Fruit fly (Drosophila melanogaster) whole organism, embryonic: Measurements from ENCODE around the gene cindr.
A peak's percentile ranks its signal among the peaks of the same experiment; 100 is the strongest.

ENCODE experiments used
- CG10267 ChIP-seq: fragments of 200-800 bp; sonication (Bioruptor generic); optimal IDR thresholded peaks from 2 replicates; lab custom pipeline; 2018; ENCODE audit warnings: missing biosample characterization, mild to moderate bottlenecking, missing genetic modification characterization, moderate library complexity
- CG11456 ChIP-seq: fragments of 200-800 bp; sonication (Bioruptor generic); IDR thresholded peaks from 3 replicates; pipeline ENCODE4 v1.3.6; 2022; ENCODE audit warnings: missing biosample characterization, missing genetic modification characterization
- CG11504 ChIP-seq: fragments of 200-800 bp; sonication (Bioruptor generic); optimal IDR thresholded peaks from 3 replicates; lab custom pipeline; 2019; ENCODE audit warnings: missing biosample characterization, mild to moderate bottlenecking, missing genetic modification characterization, moderate library complexity
- CG12071 ChIP-seq: fragments of 200-800 bp; sonication (Bioruptor generic); optimal IDR thresholded peaks from 3 replicates; lab custom pipeline; 2018; ENCODE audit warnings: missing biosample characterization, mild to moderate bottlenecking, missing genetic modification characterization
- CG13775 ChIP-seq: fragments of 200-800 bp; sonication (Bioruptor generic); optimal IDR thresholded peaks from 3 replicates; lab custom pipeline; 2017; ENCODE audit warnings: missing biosample characterization, mild to moderate bottlenecking, missing genetic modification characterization
- CG17361 ChIP-seq: fragments of 200-800 bp; sonication (Bioruptor generic); IDR thresholded peaks from 3 replicates; pipeline ENCODE4 v1.3.6; 2022; ENCODE audit warnings: missing biosample characterization, missing genetic modification characterization
- CG17912 ChIP-seq: fragments of 200-800 bp; sonication (Bioruptor generic); optimal IDR thresholded peaks from 2 replicates; lab custom pipeline; 2018; ENCODE audit warnings: missing biosample characterization, mild to moderate bottlenecking, missing genetic modification characterization
- CG2116 ChIP-seq: fragments of 200-800 bp; sonication (Bioruptor generic); optimal IDR thresholded peaks from 3 replicates; lab custom pipeline; 2018; ENCODE audit warnings: missing biosample characterization, mild to moderate bottlenecking, missing genetic modification characterization
- CG2712 ChIP-seq: fragments of 200-800 bp; optimal IDR thresholded peaks from 3 replicates; lab custom pipeline; 2019; ENCODE audit warnings: missing biosample characterization, mild to moderate bottlenecking, missing genetic modification characterization, moderate library complexity
- CG30403 ChIP-seq: fragments of 200-800 bp; sonication (Bioruptor generic); optimal IDR thresholded peaks from 3 replicates; lab custom pipeline; 2016; ENCODE audit warnings: missing biosample characterization, missing genetic modification characterization
- CG34376 ChIP-seq: fragments of 200-800 bp; sonication (Bioruptor generic); optimal IDR thresholded peaks from 2 replicates; lab custom pipeline; 2018; ENCODE audit warnings: missing biosample characterization, mild to moderate bottlenecking, missing genetic modification characterization
- CG4424 ChIP-seq: fragments of 200-800 bp; sonication (Bioruptor generic); optimal IDR thresholded peaks from 3 replicates; lab custom pipeline; 2016; ENCODE audit warnings: missing biosample characterization, missing genetic modification characterization
- CG5953 ChIP-seq: fragments of 200-800 bp; sonication (Bioruptor generic); IDR thresholded peaks from 2 replicates; pipeline ENCODE4 v1.3.6; 2022; ENCODE audit warnings: missing biosample characterization, missing genetic modification characterization
- CG6272 ChIP-seq: fragments of 200-800 bp; sonication (Bioruptor generic); IDR thresholded peaks from 2 replicates; pipeline ENCODE4 v1.3.6; 2022; ENCODE audit warnings: missing biosample characterization, missing genetic modification characterization
- CG8281 ChIP-seq: fragments of 200-800 bp; sonication (Bioruptor generic); optimal IDR thresholded peaks from 2 replicates; lab custom pipeline; 2018; ENCODE audit warnings: missing biosample characterization, mild to moderate bottlenecking, missing genetic modification characterization, moderate library complexity
- CG8290 ChIP-seq, 3 experiments: fragments of 200-800 bp; sonication (Bioruptor generic); optimal IDR thresholded peaks; 2 replicates each; lab custom pipeline; 2016 to 2019; ENCODE audit warnings: missing biosample characterization in 3 of 3, missing genetic modification characterization in 3 of 3, mild to moderate bottlenecking in 2 of 3, moderate library complexity in 1 of 3
- CHES-1-like ChIP-seq: fragments of 200-800 bp; sonication (Bioruptor generic); optimal IDR thresholded peaks from 2 replicates; lab custom pipeline; 2016; ENCODE audit warnings: missing biosample characterization, missing genetic modification characterization
- CTCF ChIP-seq: fragments of 200-800 bp; sonication (Bioruptor generic); optimal IDR thresholded peaks from 2 replicates; lab custom pipeline; 2017; ENCODE audit warnings: missing biosample characterization, mild to moderate bottlenecking, missing genetic modification characterization, moderate library complexity
- D ChIP-seq, 2 experiments: fragments of 200-800 bp in 1 of 2; fragments of >200 bp in 1 of 2; sonication (Bioruptor generic) in 1 of 2; optimal IDR thresholded peaks; 2 replicates in 1 of 2; 3 replicates in 1 of 2; lab custom pipeline; 2017; ENCODE audit warnings: mild to moderate bottlenecking in 1 of 2, missing biosample characterization in 1 of 2, missing genetic modification characterization in 1 of 2, missing genetic modification reagents in 1 of 2
- Hmr ChIP-seq: fragments of 200-800 bp; sonication (Bioruptor generic); optimal IDR thresholded peaks from 3 replicates; lab custom pipeline; 2017; ENCODE audit warnings: mild to moderate bottlenecking, missing biosample characterization, missing genetic modification reagents, missing genetic modification characterization
- Lpt ChIP-seq: fragments of >200 bp; optimal IDR thresholded peaks from 2 replicates; lab custom pipeline; 2018; ENCODE audit warnings: missing biosample characterization, missing genetic modification characterization
- MTF-1 ChIP-seq: fragments of 200-800 bp; sonication (Bioruptor generic); optimal IDR thresholded peaks from 2 replicates; lab custom pipeline; 2018; ENCODE audit warnings: missing biosample characterization, mild to moderate bottlenecking, missing genetic modification characterization, borderline replicate concordance
- Mrtf ChIP-seq: fragments of 200-800 bp; sonication (Bioruptor generic); IDR thresholded peaks from 3 replicates; pipeline ENCODE4 v1.3.6; 2022; ENCODE audit warnings: missing biosample characterization, missing genetic modification characterization
- NC2β ChIP-seq: fragments of 200-800 bp; sonication (Bioruptor generic); optimal IDR thresholded peaks from 2 replicates; lab custom pipeline; 2016; ENCODE audit warnings: missing biosample characterization, missing genetic modification characterization
- Optix ChIP-seq: fragments of 200-800 bp; sonication (Bioruptor generic); IDR thresholded peaks from 3 replicates; pipeline ENCODE4 v1.3.6; 2022; ENCODE audit warnings: missing biosample characterization, missing genetic modification characterization
- Poxn ChIP-seq: fragments of 200-800 bp; sonication (Bioruptor generic); IDR thresholded peaks from 2 replicates; pipeline ENCODE4 v1.3.6; 2022; ENCODE audit warnings: missing biosample characterization, missing genetic modification characterization
- Scr ChIP-seq: fragments of 200-800 bp; sonication (Bioruptor generic); IDR thresholded peaks from 2 replicates; pipeline ENCODE4 v1.3.6; 2022; ENCODE audit warnings: missing biosample characterization, missing genetic modification characterization; ENCODE audit not compliant: partially characterized antibody
- Stat92E ChIP-seq, 3 experiments: fragments of >200 bp in 2 of 3; fragments of 200-800 bp in 1 of 3; sonication (Bioruptor generic) in 1 of 3; optimal IDR thresholded peaks; 2 replicates each; lab custom pipeline; 2017 to 2019; ENCODE audit warnings: missing biosample characterization in 3 of 3, missing genetic modification characterization in 3 of 3, mild to moderate bottlenecking in 1 of 3, moderate library complexity in 1 of 3
- Tbp ChIP-seq: fragments of >200 bp; optimal IDR thresholded peaks from 2 replicates; lab custom pipeline; 2018; ENCODE audit warnings: missing biosample characterization, missing genetic modification characterization
- Vsx1 ChIP-seq: fragments of 200-800 bp; sonication (Bioruptor generic); optimal IDR thresholded peaks from 2 replicates; lab custom pipeline; 2017; ENCODE audit warnings: missing biosample characterization, mild to moderate bottlenecking, missing genetic modification characterization, missing genetic modification reagents
- amos ChIP-seq: fragments of 200-800 bp; sonication (Bioruptor generic); IDR thresholded peaks from 2 replicates; pipeline ENCODE4 v1.3.6; 2022; ENCODE audit warnings: missing biosample characterization, missing genetic modification characterization; ENCODE audit not compliant: partially characterized antibody
- ap ChIP-seq: fragments of 200-800 bp; sonication (Bioruptor generic); IDR thresholded peaks from 2 replicates; pipeline ENCODE4 v1.3.6; 2022; ENCODE audit warnings: missing biosample characterization, missing genetic modification characterization
- bbx ChIP-seq: fragments of 200-800 bp; sonication (Bioruptor generic); IDR thresholded peaks from 2 replicates; pipeline ENCODE4 v1.3.6; 2022; ENCODE audit warnings: missing biosample characterization, missing genetic modification characterization; ENCODE audit not compliant: partially characterized antibody
- cas ChIP-seq: fragments of 200-800 bp; sonication (Bioruptor generic); IDR thresholded peaks from 2 replicates; pipeline ENCODE4 v1.3.6; 2022; ENCODE audit warnings: missing biosample characterization, missing genetic modification characterization
- caup ChIP-seq: fragments of 200-800 bp; sonication (Bioruptor generic); optimal IDR thresholded peaks from 3 replicates; lab custom pipeline; 2017; ENCODE audit warnings: missing biosample characterization, mild to moderate bottlenecking, missing genetic modification characterization, moderate library complexity; ENCODE audit not compliant: severe bottlenecking
- crc ChIP-seq: fragments of 200-800 bp; sonication (Bioruptor generic); optimal IDR thresholded peaks from 2 replicates; lab custom pipeline; 2016; ENCODE audit warnings: missing biosample characterization, missing genetic modification characterization
- dan ChIP-seq: fragments of 200-800 bp; sonication (Bioruptor generic); IDR thresholded peaks from 2 replicates; pipeline ENCODE4 v1.3.6; 2022; ENCODE audit warnings: missing biosample characterization, missing genetic modification characterization
- dimm ChIP-seq: fragments of 200-800 bp; sonication (Bioruptor generic); IDR thresholded peaks from 2 replicates; pipeline ENCODE4 v1.3.6; 2022; ENCODE audit warnings: missing biosample characterization, missing genetic modification characterization
- fd102C ChIP-seq: fragments of 200-800 bp; sonication (Bioruptor generic); optimal IDR thresholded peaks from 2 replicates; lab custom pipeline; 2018; ENCODE audit warnings: missing biosample characterization, mild to moderate bottlenecking, missing genetic modification characterization, moderate library complexity
- jigr1 ChIP-seq: fragments of 200-800 bp; sonication (Bioruptor generic); IDR thresholded peaks from 3 replicates; pipeline ENCODE4 v1.3.6; 2022; ENCODE audit warnings: missing biosample characterization, missing genetic modification characterization
- klu ChIP-seq: fragments of 200-800 bp; sonication (Bioruptor generic); IDR thresholded peaks from 2 replicates; pipeline ENCODE4 v1.3.6; 2022; ENCODE audit warnings: missing biosample characterization, missing genetic modification characterization
- lola ChIP-seq, 3 experiments: fragments of >200 bp in 2 of 3; fragments of 200-800 bp in 1 of 3; sonication (Bioruptor generic) in 1 of 3; optimal IDR thresholded peaks; 2 replicates each; lab custom pipeline; 2017 to 2019; ENCODE audit warnings: missing biosample characterization in 3 of 3, missing genetic modification characterization in 3 of 3, mild to moderate bottlenecking in 1 of 3, moderate library complexity in 1 of 3
- mirr ChIP-seq: fragments of 200-800 bp; sonication (Bioruptor generic); optimal IDR thresholded peaks from 3 replicates; lab custom pipeline; 2018; ENCODE audit warnings: missing biosample characterization, mild to moderate bottlenecking, missing genetic modification characterization
- pb ChIP-seq: fragments of 200-800 bp; sonication (Bioruptor generic); optimal IDR thresholded peaks from 3 replicates; lab custom pipeline; 2016; ENCODE audit warnings: missing biosample characterization, missing genetic modification characterization
- pfk ChIP-seq: fragments of 200-800 bp; sonication (Bioruptor generic); optimal IDR thresholded peaks from 2 replicates; lab custom pipeline; 2018; ENCODE audit warnings: missing biosample characterization, mild to moderate bottlenecking, missing genetic modification characterization, moderate library complexity
- psq ChIP-seq: fragments of 200-800 bp; sonication (Bioruptor generic); optimal IDR thresholded peaks from 2 replicates; lab custom pipeline; 2017; ENCODE audit warnings: missing biosample characterization, missing genetic modification characterization
- salm ChIP-seq: fragments of 200-800 bp; sonication (Bioruptor generic); optimal IDR thresholded peaks from 2 replicates; lab custom pipeline; 2018; ENCODE audit warnings: missing biosample characterization, mild to moderate bottlenecking, missing genetic modification characterization
- slbo ChIP-seq: fragments of 200-800 bp; sonication (Bioruptor generic); IDR thresholded peaks from 2 replicates; pipeline ENCODE4 v1.3.6; 2022; ENCODE audit warnings: missing biosample characterization, missing genetic modification characterization
- sr ChIP-seq: fragments of 200-800 bp; sonication (Bioruptor generic); IDR thresholded peaks from 3 replicates; pipeline ENCODE4 v1.3.6; 2022; ENCODE audit warnings: missing biosample characterization, missing genetic modification characterization

cindr gene

dm6 chr3R:30806490-30807195 lies 1.8 kb upstream of the cindr start, which contains the start of the genes wts and dj-1beta (continued):
- TF ChIP-seq CG10267 (tag; lab: Kevin White, UChicago), result peak; percentile 50
- no peak for TF ChIP-seq NC2β (GFP tag; lab: Kevin White, UChicago)
- TF ChIP-seq CG13775, result no peak
- peak; percentile 23 for TF ChIP-seq CG11504 (tag; lab: Kevin White, UChicago)
- TF ChIP-seq caup (GFP tag; lab: Kevin White, UChicago), result no peak
- TF ChIP-seq CHES-1-like (GFP tag; lab: Kevin White, UChicago), result no peak
- no peak for TF ChIP-seq CG34376 (GFP tag; lab: Kevin White, UChicago)
- no peak for TF ChIP-seq cas (GFP tag; lab: Robert Waterston, UW)
- peak; percentile 32; the same call in 1 of the 2 replicates for TF ChIP-seq slbo (GFP tag; lab: Robert Waterston, UW)
- no peak for TF ChIP-seq salm (tag; lab: Kevin White, UChicago)
- TF ChIP-seq Optix (GFP tag; lab: Robert Waterston, UW), result no peak
- TF ChIP-seq CTCF, result peak; percentile 40
- TF ChIP-seq CG11456 (GFP tag; lab: Robert Waterston, UW), result no peak
- TF ChIP-seq Scr (GFP tag; lab: Robert Waterston, UW), result peak; percentile 93
- TF ChIP-seq CG4424, result no peak
- peak; percentile 19 for TF ChIP-seq CG2712 (tag; lab: Kevin White, UChicago)
- no peak for TF ChIP-seq CG17361 (GFP tag; lab: Robert Waterston, UW)
- no peak for TF ChIP-seq CG8281 (tag; lab: Kevin White, UChicago)
- no peak for TF ChIP-seq sr
- TF ChIP-seq crc, result no peak
- no peak for TF ChIP-seq klu (GFP tag; lab: Robert Waterston, UW)
- no peak for TF ChIP-seq jigr1 (GFP tag; lab: Robert Waterston, UW)
- TF ChIP-seq CG5953 (GFP tag; lab: Robert Waterston, UW), result no peak
- no peak for TF ChIP-seq Stat92E (GFP tag; optimal IDR thresholded peaks at IDR 0.05; lab: Kevin White, UChicago)
- TF ChIP-seq CG12071 (GFP tag; lab: Kevin White, UChicago), result no peak
- no peak for TF ChIP-seq Vsx1 (GFP tag; lab: Kevin White, UChicago)
- TF ChIP-seq CG17912, result no peak
- TF ChIP-seq bbx, result peak; percentile 97
- peak; percentile 84 for TF ChIP-seq CG8290 (GFP tag; optimal IDR thresholded peaks at IDR 0.05; lab: Kevin White, UChicago)
- peak in 1 of 2 experiments; percentile 89 for TF ChIP-seq CG8290 (tag; optimal IDR thresholded peaks at IDR 0.05; lab: Kevin White, UChicago)
- no peak for TF ChIP-seq Tbp
- TF ChIP-seq Hmr (GFP tag; lab: Kevin White, UChicago), result peak; percentile 27
- TF ChIP-seq Poxn (GFP tag; lab: Robert Waterston, UW), result no peak
- TF ChIP-seq CG6272 (GFP tag; lab: Robert Waterston, UW), result peak; percentile 9; the same call in 1 of the 2 replicates
- peak; percentile 95 for TF ChIP-seq amos (GFP tag; lab: Robert Waterston, UW)
- TF ChIP-seq MTF-1, result no peak
- no peak for TF ChIP-seq pb
- TF ChIP-seq D (optimal IDR thresholded peaks at IDR 0.05; lab: Kevin White, UChicago), result no peak
- TF ChIP-seq D (GFP tag; optimal IDR thresholded peaks at IDR 0.05; lab: Kevin White, UChicago), result no peak
- no peak for TF ChIP-seq dimm
- no peak for TF ChIP-seq lola (GFP tag; optimal IDR thresholded peaks at IDR 0.05; lab: Kevin White, UChicago)
- TF ChIP-seq CG2116 (GFP tag; lab: Kevin White, UChicago), result peak; percentile 92
- TF ChIP-seq CG30403 (GFP tag; lab: Kevin White, UChicago), result no peak
- no peak for TF ChIP-seq pfk (GFP tag; lab: Kevin White, UChicago)
- no peak for TF ChIP-seq fd102C
- no peak for TF ChIP-seq mirr (GFP tag; lab: Kevin White, UChicago)
- no peak for TF ChIP-seq Mrtf (GFP tag; lab: Robert Waterston, UW)
- TF ChIP-seq psq, result no peak
- TF ChIP-seq dan (GFP tag; lab: Robert Waterston, UW), result no peak
- no peak for TF ChIP-seq ap (GFP tag; lab: Robert Waterston, UW)
- TF ChIP-seq Lpt (GFP tag; lab: Kevin White, UChicago), result no peak
